Worm (Caenorhabditis elegans): ENCODE data around the gene pigq-1.

ce11 chrIV:11112641-11113040 lies 34.4 kb downstream of the pigq-1 start, which contains the start of gene clc-9:
- TF ChIP-seq ama-1 (optimal IDR thresholded peaks at IDR 0.05) (no peak), F13C5.2 (tag; optimal IDR thresholded peaks at IDR 0.05) (no peak)

Data from whole organism, early embryonic.